Fruit fly (Drosophila melanogaster): ENCODE measurements around the gene obst-F.

The obst-F gene

DNA sequence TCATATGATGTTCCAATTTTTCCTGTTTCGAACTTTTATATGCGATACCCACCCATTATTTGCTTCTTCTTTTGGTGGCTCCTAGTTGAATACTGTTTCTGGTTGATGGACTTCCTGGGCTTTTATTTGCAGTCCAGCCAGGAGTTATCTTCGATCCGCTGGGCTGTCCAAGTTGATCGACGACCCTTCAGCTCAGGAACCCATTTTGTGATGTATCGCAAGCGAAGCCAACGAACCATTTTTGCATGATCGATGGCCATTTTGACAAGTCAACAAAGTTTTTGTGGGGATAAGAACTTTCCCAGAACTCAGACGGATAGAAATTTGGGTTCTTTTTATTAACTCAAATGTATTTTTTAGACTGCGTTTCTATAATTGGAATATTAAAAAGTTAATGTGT, 4.5 kb upstream of the obst-F start, which contains the start of gene CG7290:
Gene CG7290, minus strand, starts transcription at position 101 of the 400 bp plus-strand sequence.
- no peak for TF ChIP-seq CG34367 (tag; optimal IDR thresholded peaks at IDR 0.05)
- TF ChIP-seq CG17806 (tag; optimal IDR thresholded peaks at IDR 0.05) = no peak
- TF ChIP-seq Pif1B (GFP tag; optimal IDR thresholded peaks at IDR 0.05) = no peak
- no peak for TF ChIP-seq CG15710 (tag; optimal IDR thresholded peaks at IDR 0.05)
- no peak for TF ChIP-seq CG32121 (GFP tag; IDR thresholded peaks at IDR 0.05)
- TF ChIP-seq rn (GFP tag; IDR thresholded peaks at IDR 0.05) = no peak
- no peak for TF ChIP-seq Snoo (tag; optimal IDR thresholded peaks at IDR 0.05)
- TF ChIP-seq CG9948 (tag; optimal IDR thresholded peaks at IDR 0.05) = no peak
- no peak for TF ChIP-seq Ets98B (GFP tag; IDR thresholded peaks at IDR 0.05)
- TF ChIP-seq D1 (tag; optimal IDR thresholded peaks at IDR 0.05) = no peak
- no peak for TF ChIP-seq CG14655 (GFP tag; optimal IDR thresholded peaks at IDR 0.05)
- no peak for TF ChIP-seq CG4496 (GFP tag; IDR thresholded peaks at IDR 0.05)
- no peak for TF ChIP-seq CG13204 (GFP tag; optimal IDR thresholded peaks at IDR 0.05)
- no peak for TF ChIP-seq CG8301 (tag; optimal IDR thresholded peaks at IDR 0.05)
- no peak for TF ChIP-seq CG10348 (GFP tag; IDR thresholded peaks at IDR 0.05)
- TF ChIP-seq fd96Ca (GFP tag; IDR thresholded peaks at IDR 0.05) = no peak

dm6 chr3L:20203587-20203986, 2.1 kb upstream of the obst-F start, which contains the start of gene CG7298:
CG7298 (minus strand) TSS chr3L:20203687.
- TF ChIP-seq Snoo (tag; optimal IDR thresholded peaks at IDR 0.05) (no peak), CG8159 (tag; optimal IDR thresholded peaks at IDR 0.05) (no peak), Pif1B (GFP tag; optimal IDR thresholded peaks at IDR 0.05) (no peak), CG17806 (tag; optimal IDR thresholded peaks at IDR 0.05) (no peak), Pif1A (GFP tag; optimal IDR thresholded peaks at IDR 0.05) (no peak), CG13204 (GFP tag; optimal IDR thresholded peaks at IDR 0.05) (no peak), CG4496 (GFP tag; IDR thresholded peaks at IDR 0.05) (no peak), CG32121 (GFP tag; IDR thresholded peaks at IDR 0.05) (no peak), D1 (tag; optimal IDR thresholded peaks at IDR 0.05) (no peak), Ets98B (GFP tag; IDR thresholded peaks at IDR 0.05) (no peak)

DNA sequence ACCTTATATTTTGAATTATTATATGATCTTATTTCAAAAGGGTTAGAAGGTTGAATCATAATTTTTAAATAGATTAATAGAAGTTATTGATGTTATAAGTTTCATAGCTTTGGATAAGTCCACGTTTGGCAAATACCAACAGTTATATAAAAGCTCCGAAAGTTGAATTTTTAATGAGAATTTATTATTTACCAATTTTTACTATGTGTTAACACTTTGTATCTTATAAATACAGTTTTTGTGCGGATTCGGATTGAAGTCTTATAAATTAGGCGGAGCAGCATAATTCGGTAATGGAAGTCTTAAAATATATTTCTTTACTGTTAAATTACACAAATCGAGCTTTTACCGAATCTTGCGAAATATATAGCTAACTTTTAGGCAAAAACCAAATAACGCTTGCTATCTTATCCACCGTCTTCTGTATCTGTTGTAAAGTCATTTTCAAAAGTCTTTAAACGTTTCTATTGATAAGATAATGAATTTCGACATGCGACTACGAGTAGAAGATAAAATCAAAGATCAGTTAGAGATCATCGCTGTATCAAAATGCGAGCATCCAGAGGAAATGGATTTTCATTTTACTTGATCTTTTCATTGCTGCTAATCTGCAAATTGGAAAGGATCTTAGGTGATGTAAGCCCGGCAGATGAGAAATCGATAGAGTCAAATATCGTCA, 1.7 kb downstream of the obst-F start, which contains the start of gene CG42833:
Gene CG42833, plus strand, starts transcription at position 525 of the 679 bp plus-strand sequence.
- no peak for TF ChIP-seq D1 (tag; optimal IDR thresholded peaks at IDR 0.05)
- TF ChIP-seq fd96Ca (GFP tag; IDR thresholded peaks at IDR 0.05) = no peak
- no peak for TF ChIP-seq rn (GFP tag; IDR thresholded peaks at IDR 0.05)
- TF ChIP-seq CG9948 (tag; optimal IDR thresholded peaks at IDR 0.05) = no peak
- TF ChIP-seq CG12605 (GFP tag; IDR thresholded peaks at IDR 0.05) = no peak
- TF ChIP-seq EcR (GFP tag; optimal IDR thresholded peaks at IDR 0.05) = no peak
- no peak for TF ChIP-seq Snoo (tag; optimal IDR thresholded peaks at IDR 0.05)
- TF ChIP-seq CG13204 (GFP tag; optimal IDR thresholded peaks at IDR 0.05) = no peak
- no peak for TF ChIP-seq Ets98B (GFP tag; IDR thresholded peaks at IDR 0.05)

- TF ChIP-seq CG14655 (GFP tag; optimal IDR thresholded peaks at IDR 0.05) (no peak), rn (GFP tag; IDR thresholded peaks at IDR 0.05) (no peak), CG9948 (tag; optimal IDR thresholded peaks at IDR 0.05) (no peak), gl (tag; optimal IDR thresholded peaks at IDR 0.05) (no peak), CG34367 (tag; optimal IDR thresholded peaks at IDR 0.05) (no peak), CG8301 (tag; optimal IDR thresholded peaks at IDR 0.05) (no peak), CG17806 (tag; optimal IDR thresholded peaks at IDR 0.05) (no peak), fd96Ca (GFP tag; IDR thresholded peaks at IDR 0.05) (no peak), CG32121 (GFP tag; IDR thresholded peaks at IDR 0.05) (no peak), CG12605 (GFP tag; IDR thresholded peaks at IDR 0.05) (no peak), D1 (tag; optimal IDR thresholded peaks at IDR 0.05) (no peak), CG4496 (GFP tag; IDR thresholded peaks at IDR 0.05) (peak; percentile 54; the same call in 1 of the 3 replicates), Pif1B (GFP tag; optimal IDR thresholded peaks at IDR 0.05) (peak; percentile 30), CG15710 (tag; optimal IDR thresholded peaks at IDR 0.05) (no peak), CG10348 (GFP tag; IDR thresholded peaks at IDR 0.05) (no peak), Snoo (tag; optimal IDR thresholded peaks at IDR 0.05) (no peak), CG8159 (tag; optimal IDR thresholded peaks at IDR 0.05) (no peak), Ets98B (GFP tag; IDR thresholded peaks at IDR 0.05) (no peak)
Measured at dm6 chr3L:20198138-20198559, 3.3 kb downstream of the obst-F start, which contains the start of gene CG42674. CG42674 (minus strand) TSS chr3L:20198317.

DNA sequence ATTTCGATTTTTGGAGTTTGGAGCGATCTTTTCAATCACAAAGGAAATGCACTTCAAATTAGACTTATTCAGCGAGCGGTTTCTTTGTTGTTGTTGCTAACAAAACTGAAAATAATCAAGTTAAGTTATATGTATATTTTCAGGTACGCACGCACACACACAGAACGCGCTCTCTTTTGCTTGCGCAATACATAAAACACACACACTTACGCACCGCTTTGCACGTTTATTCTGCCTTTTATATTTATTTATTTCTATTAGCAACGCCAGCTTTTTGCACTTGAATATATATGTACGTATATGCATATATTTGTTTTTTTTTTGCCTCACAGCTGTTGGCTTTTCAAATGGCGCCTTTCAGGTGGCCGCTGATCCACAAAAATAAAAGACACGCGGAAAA, 3.7 kb downstream of the obst-F start:
- TF ChIP-seq CG8159 (tag; optimal IDR thresholded peaks at IDR 0.05) (no peak), fd96Ca (GFP tag; IDR thresholded peaks at IDR 0.05) (0 out of 3 replicates have a peak, but pooled peaks have one; percentile 12)

DNA sequence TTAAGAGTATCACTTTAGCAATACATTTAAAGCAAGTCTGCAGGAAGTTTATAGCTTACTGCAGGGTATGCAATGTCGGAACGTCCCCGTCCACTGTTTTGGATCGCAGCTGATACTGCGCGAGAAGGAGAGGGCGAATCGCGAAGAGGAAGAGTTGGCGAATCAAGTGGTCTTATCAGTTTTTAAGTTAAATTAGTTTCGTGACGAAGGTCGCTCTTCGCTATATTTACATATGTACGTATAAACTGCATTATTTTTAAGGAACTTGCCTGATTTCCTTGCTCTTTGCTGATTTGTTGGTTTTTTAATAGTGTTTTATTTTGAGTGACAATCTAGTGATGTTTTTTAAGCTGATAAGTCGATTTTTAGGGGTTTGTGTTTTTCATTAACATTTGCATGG, 4.2 kb downstream of the obst-F start:
- TF ChIP-seq Snoo (tag; optimal IDR thresholded peaks at IDR 0.05) (no peak), fd96Ca (GFP tag; IDR thresholded peaks at IDR 0.05) (no peak), CG13204 (GFP tag; optimal IDR thresholded peaks at IDR 0.05) (no peak), CG8159 (tag; optimal IDR thresholded peaks at IDR 0.05) (no peak), EcR (GFP tag; optimal IDR thresholded peaks at IDR 0.05) (no peak), CG4496 (GFP tag; IDR thresholded peaks at IDR 0.05) (no peak), CG17806 (tag; optimal IDR thresholded peaks at IDR 0.05) (no peak), rn (GFP tag; IDR thresholded peaks at IDR 0.05) (no peak), gl (tag; optimal IDR thresholded peaks at IDR 0.05) (no peak)
